Worm (Caenorhabditis elegans): ENCODE results near the gene dmsr-3.

The dmsr-3 gene

ce11 chrII:13291406-13292124, 64.4 kb downstream of the dmsr-3 start (continued):
- TF ChIP-seq madf-8 (GFP tag; conservative IDR thresholded peaks at IDR 0.05) (no peak), ceh-27 (GFP tag; optimal IDR thresholded peaks at IDR 0.05) (peak; percentile 42), B0019.2 (GFP tag; conservative IDR thresholded peaks at IDR 0.05) (no peak), atf-7 (tag; optimal IDR thresholded peaks at IDR 0.05) (no peak), repo-1 (tag; optimal IDR thresholded peaks at IDR 0.05) (no peak), tbx-9 (tag; optimal IDR thresholded peaks at IDR 0.05; ENCODE audit: borderline replicate concordance) (no peak), ekl-4 (GFP tag; IDR thresholded peaks at IDR 0.05) (no peak), T07F8.4 (tag; optimal IDR thresholded peaks at IDR 0.05) (no peak), die-1 (tag; optimal IDR thresholded peaks at IDR 0.05) (peak; percentile 37), cebp-2 (GFP tag; IDR thresholded peaks at IDR 0.05) (0 out of 2 replicates have a peak, but pooled peaks have one; percentile 11), egl-44 (GFP tag; IDR thresholded peaks at IDR 0.05) (no peak), F22D6.2 (tag; optimal IDR thresholded peaks at IDR 0.05) (no peak), madf-3 (GFP tag; IDR thresholded peaks at IDR 0.05) (no peak), xnd-1 (tag; optimal IDR thresholded peaks at IDR 0.05) (no peak), lin-54 (GFP tag; optimal IDR thresholded peaks at IDR 0.05) (peak; percentile 23), mes-4 (tag; optimal IDR thresholded peaks at IDR 0.05) (no peak), Y53G8AR.9 (GFP tag; conservative IDR thresholded peaks at IDR 0.05) (no peak), F55B11.4 (tag; optimal IDR thresholded peaks at IDR 0.05; ENCODE audit: borderline replicate concordance, insufficient read depth) (no peak), nhr-120 (GFP tag; IDR thresholded peaks at IDR 0.05) (no peak), tlf-1 (GFP tag; optimal IDR thresholded peaks at IDR 0.05) (no peak), nfya-1 (tag; optimal IDR thresholded peaks at IDR 0.05; ENCODE audit: borderline replicate concordance, insufficient read depth) (no peak), gei-17 (GFP tag; optimal IDR thresholded peaks at IDR 0.05) (no peak), rcor-1 (GFP tag; IDR thresholded peaks at IDR 0.05) (no peak), akir-1 (GFP tag; optimal IDR thresholded peaks at IDR 0.05) (no peak), somi-1 (GFP tag; optimal IDR thresholded peaks at IDR 0.05) (no peak), zim-3 (tag; optimal IDR thresholded peaks at IDR 0.05) (no peak), nhr-90 (tag; optimal IDR thresholded peaks at IDR 0.05) (no peak), madf-10 (tag; optimal IDR thresholded peaks at IDR 0.05) (no peak), F39B2.1 (GFP tag; IDR thresholded peaks at IDR 0.05) (no peak), bed-2 (GFP tag; IDR thresholded peaks at IDR 0.05) (no peak), attf-3 (GFP tag; conservative IDR thresholded peaks at IDR 0.05) (no peak), mel-28 (tag; optimal IDR thresholded peaks at IDR 0.05; ENCODE audit: borderline replicate concordance) (no peak), tbp1 (GFP tag; optimal IDR thresholded peaks at IDR 0.05) (no peak), him-1 (tag; optimal IDR thresholded peaks at IDR 0.05) (no peak), chd-7 (tag; optimal IDR thresholded peaks at IDR 0.05) (peak; percentile 9), sptf-2 (GFP tag; optimal IDR thresholded peaks at IDR 0.05) (no peak), Y79H2A.3 (GFP tag; conservative IDR thresholded peaks at IDR 0.05) (no peak), hlh-12 (tag; optimal IDR thresholded peaks at IDR 0.05) (no peak), sdz-38 (tag; optimal IDR thresholded peaks at IDR 0.05) (no peak), B0336.3 (GFP tag; IDR thresholded peaks at IDR 0.05) (0 out of 2 replicates have a peak, but pooled peaks have one; percentile 38), lir-1 (GFP tag; conservative IDR thresholded peaks at IDR 0.05) (no peak), lag-1 (GFP tag; IDR thresholded peaks at IDR 0.05) (no peak), Y53F4B.3 (GFP tag; IDR thresholded peaks at IDR 0.05) (no peak), madf-6 (GFP tag; IDR thresholded peaks at IDR 0.05) (no peak), rpc-1 (optimal IDR thresholded peaks at IDR 0.05) (no peak), rpc-1 (tag; optimal IDR thresholded peaks at IDR 0.05) (no peak), ceh-79 (tag; optimal IDR thresholded peaks at IDR 0.05) (no peak), Y67H2A.10 (GFP tag; conservative IDR thresholded peaks at IDR 0.05) (no peak), hsf-1 (GFP tag; IDR thresholded peaks at IDR 0.05) (no peak)

All from whole organism, young adult.